Fruit fly (Drosophila melanogaster) whole organism, prepupa: Measurements from ENCODE around the gene CG43400.

Experiments used
- CG10631 ChIP-seq: fragments of 200-800 bp; sonication (Bioruptor generic); optimal IDR thresholded peaks from 2 replicates; lab custom pipeline; 2016; ENCODE audit warnings: missing biosample characterization, missing genetic modification characterization
- CG10669 ChIP-seq: fragments of 200-800 bp; sonication (Bioruptor generic); optimal IDR thresholded peaks from 3 replicates; lab custom pipeline; 2018; ENCODE audit warnings: missing biosample characterization, mild to moderate bottlenecking, missing genetic modification characterization, moderate library complexity
- CG1621 ChIP-seq: fragments of 200-800 bp; sonication (Bioruptor generic); optimal IDR thresholded peaks from 3 replicates; lab custom pipeline; 2018; ENCODE audit warnings: missing biosample characterization, mild to moderate bottlenecking, missing genetic modification characterization
- CG16779 ChIP-seq: fragments of 200-800 bp; sonication (Bioruptor generic); optimal IDR thresholded peaks from 3 replicates; lab custom pipeline; 2017; ENCODE audit warnings: missing biosample characterization, mild to moderate bottlenecking, missing genetic modification characterization
- CG3032 ChIP-seq: fragments of 200-800 bp; optimal IDR thresholded peaks from 2 replicates; lab custom pipeline; 2019; ENCODE audit warnings: missing biosample characterization, mild to moderate bottlenecking, missing genetic modification characterization, moderate library complexity
- CG32006 ChIP-seq: fragments of 200-800 bp; sonication (Bioruptor generic); optimal IDR thresholded peaks from 3 replicates; lab custom pipeline; 2017; ENCODE audit warnings: missing biosample characterization, mild to moderate bottlenecking, missing genetic modification characterization
- CG4318 ChIP-seq: fragments of 200-800 bp; sonication (Bioruptor generic); optimal IDR thresholded peaks from 3 replicates; lab custom pipeline; 2017; ENCODE audit warnings: missing biosample characterization, mild to moderate bottlenecking, missing genetic modification characterization
- CG6163 ChIP-seq: fragments of 200-800 bp; sonication (Bioruptor generic); IDR thresholded peaks from 3 replicates; pipeline ENCODE4 v1.3.6; 2022; ENCODE audit warnings: missing biosample characterization, missing genetic modification characterization
- CG6792 ChIP-seq: fragments of 200-800 bp; sonication (Bioruptor generic); optimal IDR thresholded peaks from 3 replicates; lab custom pipeline; 2016; ENCODE audit warnings: missing biosample characterization, missing genetic modification characterization
- CG6808 ChIP-seq: fragments of 200-800 bp; sonication (Bioruptor generic); optimal IDR thresholded peaks from 3 replicates; lab custom pipeline; 2017; ENCODE audit warnings: missing biosample characterization, missing genetic modification characterization, mild to moderate bottlenecking, moderate library complexity, missing genetic modification reagents
- CG6854 ChIP-seq: fragments of 200-800 bp; sonication (Bioruptor generic); optimal IDR thresholded peaks from 2 replicates; lab custom pipeline; 2017; ENCODE audit warnings: missing biosample characterization, mild to moderate bottlenecking, missing genetic modification characterization
- CG8319 ChIP-seq: fragments of 200-800 bp; sonication (Bioruptor generic); optimal IDR thresholded peaks from 3 replicates; lab custom pipeline; 2016; ENCODE audit warnings: missing biosample characterization, missing genetic modification characterization
- CG8632 ChIP-seq: fragments of 200-800 bp; sonication (Bioruptor generic); optimal IDR thresholded peaks from 3 replicates; lab custom pipeline; 2016; ENCODE audit warnings: missing biosample characterization, missing genetic modification characterization
- Eip75B ChIP-seq: fragments of 200-800 bp; sonication (Bioruptor generic); optimal IDR thresholded peaks from 3 replicates; lab custom pipeline; 2016; ENCODE audit warnings: missing biosample characterization, missing genetic modification characterization
- Eip78C ChIP-seq: fragments of 200-800 bp; sonication (Bioruptor generic); peaks from one replicate; lab custom pipeline; 2016; ENCODE audit warnings: missing biosample characterization, missing genetic modification characterization
- Eip93F ChIP-seq: fragments of 200-800 bp; sonication (Bioruptor generic); optimal IDR thresholded peaks from 2 replicates; lab custom pipeline; 2016; ENCODE audit warnings: missing biosample characterization, mild to moderate bottlenecking, missing genetic modification characterization
- Ets21C ChIP-seq: fragments of 200-800 bp; sonication (Bioruptor generic); optimal IDR thresholded peaks from 3 replicates; lab custom pipeline; 2016; ENCODE audit warnings: missing biosample characterization, missing genetic modification characterization
- Ets96B ChIP-seq: fragments of 200-800 bp; optimal IDR thresholded peaks from 2 replicates; lab custom pipeline; 2019; ENCODE audit warnings: missing biosample characterization, mild to moderate bottlenecking, missing genetic modification characterization, moderate library complexity
- Gug ChIP-seq: fragments of 200-800 bp; sonication (Bioruptor generic); IDR thresholded peaks from 2 replicates; pipeline ENCODE4 v1.3.6; 2022; ENCODE audit warnings: missing biosample characterization, missing genetic modification characterization
- Hr4 ChIP-seq: fragments of 200-800 bp; sonication (Bioruptor generic); optimal IDR thresholded peaks from 3 replicates; lab custom pipeline; 2016; ENCODE audit warnings: missing biosample characterization, missing genetic modification characterization
- Lpt ChIP-seq: fragments of 200-800 bp; sonication (Bioruptor generic); optimal IDR thresholded peaks from 3 replicates; lab custom pipeline; 2016; ENCODE audit warnings: missing biosample characterization, missing genetic modification characterization
- Smox ChIP-seq: fragments of 200-800 bp; sonication (Bioruptor generic); optimal IDR thresholded peaks from 3 replicates; lab custom pipeline; 2016; ENCODE audit warnings: missing biosample characterization, missing genetic modification characterization
- Sox14 ChIP-seq: fragments of 200-800 bp; sonication (Bioruptor generic); optimal IDR thresholded peaks from 3 replicates; lab custom pipeline; 2016; ENCODE audit warnings: missing biosample characterization, missing genetic modification characterization
- Sox15 ChIP-seq: fragments of 200-800 bp; sonication (Bioruptor generic); optimal IDR thresholded peaks from 3 replicates; lab custom pipeline; 2016; ENCODE audit warnings: missing biosample characterization, missing genetic modification characterization
- achi ChIP-seq: fragments of 200-800 bp; sonication (Bioruptor generic); optimal IDR thresholded peaks from 3 replicates; lab custom pipeline; 2016; ENCODE audit warnings: missing biosample characterization, missing genetic modification characterization
- acj6 ChIP-seq: fragments of 200-800 bp; sonication (Bioruptor generic); optimal IDR thresholded peaks from 3 replicates; lab custom pipeline; 2016; ENCODE audit warnings: missing biosample characterization, missing genetic modification characterization
- cyc ChIP-seq: fragments of 200-800 bp; sonication (Bioruptor generic); optimal IDR thresholded peaks from 3 replicates; lab custom pipeline; 2016; ENCODE audit warnings: missing biosample characterization, missing genetic modification characterization
- dsx ChIP-seq: fragments of 200-800 bp; optimal IDR thresholded peaks from 3 replicates; lab custom pipeline; 2019; ENCODE audit warnings: missing biosample characterization, mild to moderate bottlenecking, missing genetic modification characterization, moderate library complexity; ENCODE audit not compliant: poor library complexity, severe bottlenecking
- eg ChIP-seq: fragments of 200-800 bp; sonication (Bioruptor generic); IDR thresholded peaks from 3 replicates; pipeline ENCODE4 v1.3.6; 2022; ENCODE audit warnings: missing biosample characterization, missing genetic modification characterization
- fd85E ChIP-seq: fragments of 200-800 bp; sonication (Bioruptor generic); optimal IDR thresholded peaks from 3 replicates; lab custom pipeline; 2016; ENCODE audit warnings: missing biosample characterization, missing genetic modification characterization
- fkh ChIP-seq: fragments of 200-800 bp; sonication (Bioruptor generic); optimal IDR thresholded peaks from 3 replicates; lab custom pipeline; 2017; ENCODE audit warnings: missing biosample characterization, mild to moderate bottlenecking, missing genetic modification characterization, moderate library complexity
- lz ChIP-seq: fragments of 200-800 bp; sonication (Bioruptor generic); optimal IDR thresholded peaks from 3 replicates; lab custom pipeline; 2016; ENCODE audit warnings: missing biosample characterization, missing genetic modification characterization
- net ChIP-seq: fragments of 200-800 bp; sonication (Bioruptor generic); optimal IDR thresholded peaks from 3 replicates; lab custom pipeline; 2016; ENCODE audit warnings: missing biosample characterization, missing genetic modification characterization
- svp ChIP-seq: fragments of 200-800 bp; sonication (Bioruptor generic); peaks from one replicate; lab custom pipeline; 2016; ENCODE audit warnings: missing biosample characterization, missing genetic modification characterization
- topi ChIP-seq: fragments of 200-800 bp; sonication (Bioruptor generic); optimal IDR thresholded peaks from 3 replicates; lab custom pipeline; 2016; ENCODE audit warnings: missing biosample characterization, missing genetic modification characterization
- vri ChIP-seq: fragments of 200-800 bp; sonication (Bioruptor generic); optimal IDR thresholded peaks from 3 replicates; lab custom pipeline; 2016; ENCODE audit warnings: missing biosample characterization, mild to moderate bottlenecking, missing genetic modification characterization

The CG43400 gene

DNA sequence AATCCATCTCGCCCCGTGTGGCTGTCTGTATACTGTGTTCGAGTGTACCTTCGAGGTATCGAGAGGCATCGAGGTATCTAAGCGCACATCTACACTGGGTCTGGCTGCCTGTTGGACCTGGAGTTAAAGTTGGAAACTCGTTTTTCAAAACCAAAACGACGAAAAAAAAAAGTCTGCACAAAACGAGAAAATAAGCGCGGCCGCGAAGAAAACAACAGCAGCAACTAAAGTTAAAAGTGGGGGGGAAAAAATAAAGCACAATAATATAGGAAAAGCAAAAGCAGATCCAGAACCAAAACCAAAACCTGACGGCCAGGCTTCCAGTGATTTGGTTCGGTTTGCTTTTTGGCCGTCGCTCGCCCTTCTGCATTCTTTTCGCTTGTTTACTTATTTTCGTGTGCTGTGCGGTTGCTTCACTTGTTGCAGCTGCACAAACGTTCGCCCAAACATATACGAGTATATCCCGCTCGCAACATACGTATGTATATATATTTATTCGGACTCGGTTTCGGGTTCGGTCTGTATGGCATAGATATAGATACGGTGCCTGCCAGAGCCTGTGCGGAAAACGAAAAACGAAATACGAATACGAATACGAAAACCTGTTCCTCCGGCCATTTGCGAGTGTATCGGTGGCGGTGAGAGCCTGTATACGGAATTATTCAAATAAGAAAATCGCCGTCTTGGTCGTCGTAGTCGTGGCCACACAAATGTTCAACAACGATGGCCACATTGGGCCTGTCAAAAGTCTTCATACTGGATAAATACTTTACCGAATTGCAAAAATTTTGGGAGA lies 11.4 kb upstream of the CG43400 start (continued):
- TF ChIP-seq CG8632 (peak; percentile 40), fkh (GFP tag; lab: Kevin White, UChicago) (peak; percentile 25), CG3032 (peak; percentile 77), fd85E (GFP tag; lab: Kevin White, UChicago) (peak; percentile 38), acj6 (GFP tag; lab: Kevin White, UChicago) (no peak), CG6854 (GFP tag; lab: Kevin White, UChicago) (peak; percentile 93), Sox14 (GFP tag; lab: Kevin White, UChicago) (peak; percentile 22), eg (peak; percentile 89), CG16779 (tag; lab: Kevin White, UChicago) (peak; percentile 91), CG1621 (tag; lab: Kevin White, UChicago) (peak; percentile 88), CG32006 (GFP tag; lab: Kevin White, UChicago) (no peak), Sox15 (GFP tag; lab: Kevin White, UChicago) (no peak), CG6163 (GFP tag; lab: Robert Waterston, UW) (peak; percentile 93), lz (GFP tag; lab: Kevin White, UChicago) (no peak)

DNA sequence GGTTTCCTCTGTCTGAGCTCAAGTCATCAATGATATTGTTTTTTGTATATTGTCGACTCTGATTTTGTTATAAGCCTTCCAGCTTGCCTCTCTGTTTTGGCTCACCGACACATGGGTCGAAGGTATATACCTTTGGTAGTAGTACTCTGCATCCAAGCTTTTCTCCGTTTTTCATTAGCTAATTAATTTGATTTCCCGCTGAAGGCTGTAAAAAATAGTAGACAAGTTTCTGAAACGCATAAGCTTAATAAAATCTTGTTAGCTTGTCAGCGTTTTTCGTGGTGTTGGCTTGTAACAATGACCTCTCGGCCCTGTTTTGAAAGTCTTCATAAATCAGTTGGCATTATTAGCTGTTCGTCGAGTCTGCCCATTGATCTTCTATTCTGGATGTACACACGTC lies 9.7 kb upstream of the CG43400 start:
- TF ChIP-seq CG8319 (GFP tag; lab: Kevin White, UChicago): no peak
- TF ChIP-seq topi (GFP tag; lab: Kevin White, UChicago): no peak
- no peak for TF ChIP-seq Gug (GFP tag; lab: Robert Waterston, UW)

DNA sequence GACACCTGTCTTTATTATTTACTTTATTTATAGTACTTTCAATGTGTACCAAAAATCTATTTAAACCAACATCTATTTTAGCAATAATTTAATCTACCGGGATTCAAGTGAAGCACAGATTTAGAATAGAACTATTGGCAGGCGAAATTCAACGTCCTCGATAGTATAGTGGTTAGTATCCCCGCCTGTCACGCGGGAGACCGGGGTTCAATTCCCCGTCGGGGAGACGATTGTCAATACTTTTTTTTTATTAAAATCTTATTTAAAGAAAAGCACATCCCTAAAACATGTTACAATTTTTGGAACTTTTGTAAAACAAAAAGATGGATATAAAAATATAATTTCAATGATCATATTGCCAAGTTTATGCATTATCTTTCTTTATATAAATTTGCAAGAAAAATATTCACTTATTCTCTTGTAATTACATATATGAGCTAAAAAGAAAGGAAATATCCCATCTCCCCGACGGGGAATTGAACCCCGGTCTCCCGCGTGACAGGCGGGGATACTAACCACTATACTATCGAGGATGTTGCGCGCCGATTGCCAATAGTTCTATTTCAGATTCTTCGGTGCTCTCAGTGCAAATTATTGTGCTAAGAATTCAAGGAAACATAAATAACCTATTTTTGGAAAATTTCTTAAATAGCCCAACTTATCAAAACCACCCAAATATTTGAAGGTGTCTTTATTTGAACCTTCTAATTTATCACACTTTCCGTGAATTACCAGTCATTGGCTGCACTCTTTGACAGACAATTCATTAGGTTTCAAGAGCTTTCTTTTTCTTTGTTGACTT lies 8.7 kb upstream of the CG43400 start, which contains the start of gene CG43796:
Gene CG43796 (plus strand): TSS at position 752 of the 802 bp plus-strand sequence.
- peak; percentile 50 for TF ChIP-seq Eip78C (GFP tag; lab: Kevin White, UChicago)
- peak; percentile 28 for TF ChIP-seq svp (GFP tag; lab: Kevin White, UChicago)
- TF ChIP-seq Ets96B: no peak

DNA sequence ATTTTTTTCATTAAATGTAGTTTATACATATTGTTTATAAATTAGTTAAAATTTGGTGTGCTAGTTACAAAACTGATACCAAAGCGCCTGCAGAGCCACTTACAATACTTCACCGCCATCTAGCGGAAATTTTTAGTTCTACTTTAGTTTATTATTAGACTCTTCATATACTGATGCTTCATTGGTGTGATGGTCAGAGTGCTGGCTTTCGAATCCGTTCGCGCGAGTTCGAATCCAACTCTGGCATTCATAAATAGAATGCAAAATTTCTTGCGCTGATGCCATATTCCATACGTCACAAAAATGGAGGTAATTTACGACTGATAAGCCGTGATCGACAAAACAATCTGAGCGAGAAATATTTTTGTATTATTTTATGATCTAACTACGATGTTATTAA lies 5.0 kb upstream of the CG43400 start:
- TF ChIP-seq svp (GFP tag; lab: Kevin White, UChicago) (peak; percentile 71), Eip78C (GFP tag; lab: Kevin White, UChicago) (peak; percentile 65), net (GFP tag; lab: Kevin White, UChicago) (no peak), Hr4 (GFP tag; lab: Kevin White, UChicago) (no peak), CG10669 (GFP tag; lab: Kevin White, UChicago) (no peak), CG6854 (GFP tag; lab: Kevin White, UChicago) (peak; percentile 7)

DNA sequence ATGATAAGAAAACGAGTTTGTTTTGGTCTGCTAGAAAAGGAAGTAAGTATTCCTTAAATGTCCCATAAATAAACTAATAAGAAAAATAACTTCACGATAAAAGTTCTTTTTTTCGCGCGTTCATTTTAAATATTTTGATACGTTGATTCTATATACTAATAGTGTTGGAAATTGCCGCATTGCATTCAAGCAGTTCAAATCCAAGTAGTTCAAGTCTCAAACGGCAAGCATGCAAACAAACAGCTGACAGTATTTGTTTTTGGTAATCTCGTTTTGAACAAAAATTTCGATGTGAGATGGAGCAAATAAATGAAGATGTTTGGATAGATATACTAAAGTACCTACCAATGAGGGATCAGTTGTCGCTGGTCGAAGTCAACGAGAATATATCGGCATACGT lies 1.8 kb upstream of the CG43400 start, which contains the start of gene CG13088:
Gene CG13088 (plus strand): TSS at position 247 of the 400 bp plus-strand sequence.
- TF ChIP-seq lz (GFP tag; lab: Kevin White, UChicago) (peak; percentile 14), CG32006 (GFP tag; lab: Kevin White, UChicago) (no peak), cyc (GFP tag; lab: Kevin White, UChicago) (peak; percentile 24), Lpt (GFP tag; lab: Kevin White, UChicago) (no peak), Eip78C (GFP tag; lab: Kevin White, UChicago) (no peak), Eip75B (GFP tag; lab: Kevin White, UChicago) (no peak), fkh (GFP tag; lab: Kevin White, UChicago) (peak; percentile 98), Smox (GFP tag; lab: Kevin White, UChicago) (peak; percentile 12), CG6792 (GFP tag; lab: Kevin White, UChicago) (peak; percentile 2)

DNA sequence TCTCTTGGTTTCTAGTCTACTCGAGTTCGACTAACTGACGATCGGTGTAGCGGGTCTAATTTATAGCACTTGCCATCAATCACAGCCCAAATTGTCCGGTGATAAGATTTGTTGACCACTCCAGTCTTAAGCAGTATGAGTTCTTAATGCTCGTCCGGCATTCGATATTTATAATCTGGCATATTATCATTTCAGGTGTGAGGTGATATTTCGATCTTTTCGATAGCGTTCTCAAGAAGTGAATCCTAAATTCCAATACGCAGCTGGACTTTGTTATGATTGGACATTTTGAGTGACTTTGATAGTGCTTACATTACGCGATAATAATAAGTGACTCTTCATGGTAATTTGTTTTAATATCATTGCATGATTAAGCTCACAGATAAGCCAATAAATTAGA lies 5.7 kb downstream of the CG43400 start, which contains the start of gene Bace:
Gene Bace (minus strand): TSS at position 39 of the 400 bp plus-strand sequence.
- no peak for TF ChIP-seq Eip78C (GFP tag; lab: Kevin White, UChicago)
- no peak for TF ChIP-seq Eip93F (GFP tag; lab: Kevin White, UChicago)
- no peak for TF ChIP-seq net (GFP tag; lab: Kevin White, UChicago)
- TF ChIP-seq CG6808 (GFP tag; lab: Kevin White, UChicago): no peak
- no peak for TF ChIP-seq fkh (GFP tag; lab: Kevin White, UChicago)
- TF ChIP-seq vri (GFP tag; lab: Kevin White, UChicago): no peak
- no peak for TF ChIP-seq achi (GFP tag; lab: Kevin White, UChicago)
- no peak for TF ChIP-seq Ets96B
- TF ChIP-seq CG4318 (GFP tag; lab: Kevin White, UChicago): no peak
- no peak for TF ChIP-seq dsx (GFP tag; lab: Kevin White, UChicago)
- TF ChIP-seq lz (GFP tag; lab: Kevin White, UChicago): no peak
- TF ChIP-seq Ets21C (GFP tag; lab: Kevin White, UChicago): no peak
- TF ChIP-seq CG10631 (GFP tag; lab: Kevin White, UChicago): no peak
- no peak for TF ChIP-seq CG1621 (tag; lab: Kevin White, UChicago)
